Fruit fly (Drosophila melanogaster) whole organism, adult: ENCODE data around the gene mfas.

ENCODE experiments used
- CG11617 ChIP-seq: fragments of 200-800 bp; sonication (Bioruptor generic); optimal IDR thresholded peaks from 2 replicates; lab custom pipeline; 2017; ENCODE audit warnings: mild to moderate bottlenecking, missing biosample characterization, missing genetic modification reagents, missing genetic modification characterization
- CG12768 ChIP-seq: fragments of 200-800 bp; sonication (Bioruptor generic); optimal IDR thresholded peaks from 2 replicates; lab custom pipeline; 2017; ENCODE audit warnings: missing biosample characterization, missing genetic modification characterization, mild to moderate bottlenecking, moderate library complexity, missing genetic modification reagents
- CG14711 ChIP-seq: fragments of 200-800 bp; sonication (Bioruptor generic); optimal IDR thresholded peaks from 2 replicates; lab custom pipeline; 2018; ENCODE audit warnings: missing biosample characterization, mild to moderate bottlenecking, missing genetic modification characterization, moderate library complexity
- CG1620 ChIP-seq: fragments of 200-800 bp; sonication (Bioruptor generic); optimal IDR thresholded peaks from 2 replicates; lab custom pipeline; 2016; ENCODE audit warnings: missing biosample characterization, missing genetic modification characterization
- CG33017 ChIP-seq: fragments of 200-800 bp; sonication (Bioruptor generic); optimal IDR thresholded peaks from 2 replicates; lab custom pipeline; 2018; ENCODE audit warnings: missing biosample characterization, mild to moderate bottlenecking, missing genetic modification characterization, moderate library complexity
- CG5204 ChIP-seq: fragments of 200-800 bp; sonication (Bioruptor generic); optimal IDR thresholded peaks from 2 replicates; lab custom pipeline; 2016; ENCODE audit warnings: missing biosample characterization, missing genetic modification characterization
- CG7045 ChIP-seq: fragments of 200-800 bp; sonication (Bioruptor generic); optimal IDR thresholded peaks from 2 replicates; lab custom pipeline; 2017; ENCODE audit warnings: missing biosample characterization, mild to moderate bottlenecking, missing genetic modification characterization
- CG7101 ChIP-seq: fragments of 200-800 bp; sonication (Bioruptor generic); optimal IDR thresholded peaks from 2 replicates; lab custom pipeline; 2018; ENCODE audit warnings: missing biosample characterization, mild to moderate bottlenecking, missing genetic modification characterization, moderate library complexity
- Clk ChIP-seq: fragments of 200-800 bp; sonication (Bioruptor generic); optimal IDR thresholded peaks from 2 replicates; lab custom pipeline; 2017; ENCODE audit warnings: missing biosample characterization, missing genetic modification characterization
- Crg-1 ChIP-seq: fragments of 200-800 bp; sonication (Bioruptor generic); optimal IDR thresholded peaks from 2 replicates; lab custom pipeline; 2016; ENCODE audit warnings: missing biosample characterization, missing genetic modification characterization
- Hr96 ChIP-seq: fragments of 200-800 bp; sonication (Bioruptor generic); optimal IDR thresholded peaks from 2 replicates; lab custom pipeline; 2016; ENCODE audit warnings: missing biosample characterization, missing genetic modification characterization
- Mnt ChIP-seq: fragments of 200-800 bp; sonication (Bioruptor generic); optimal IDR thresholded peaks from 2 replicates; lab custom pipeline; 2016; ENCODE audit warnings: missing biosample characterization, mild to moderate bottlenecking, missing genetic modification characterization
- bab1 ChIP-seq: fragments of 200-800 bp; sonication (Bioruptor generic); optimal IDR thresholded peaks from 3 replicates; lab custom pipeline; 2019; ENCODE audit warnings: missing biosample characterization, mild to moderate bottlenecking, missing genetic modification characterization, moderate library complexity
- cic ChIP-seq: fragments of 200-800 bp; sonication (Bioruptor generic); optimal IDR thresholded peaks from 2 replicates; lab custom pipeline; 2017; ENCODE audit warnings: missing biosample characterization, mild to moderate bottlenecking, missing genetic modification characterization, moderate library complexity
- kay ChIP-seq: fragments of 200-800 bp; sonication (Bioruptor generic); peaks from one replicate; lab custom pipeline; 2016; ENCODE audit warnings: missing biosample characterization, missing genetic modification characterization, borderline replicate concordance
- ovo ChIP-seq: fragments of 200-800 bp; sonication (Bioruptor generic); optimal IDR thresholded peaks from 2 replicates; lab custom pipeline; 2016; ENCODE audit warnings: missing biosample characterization, missing genetic modification characterization
- pad ChIP-seq: fragments of 200-800 bp; sonication (Bioruptor generic); optimal IDR thresholded peaks from 3 replicates; lab custom pipeline; 2017; ENCODE audit warnings: missing biosample characterization, missing genetic modification characterization, mild to moderate bottlenecking, moderate library complexity, missing genetic modification reagents
- tj ChIP-seq: fragments of 200-800 bp; sonication (Bioruptor generic); optimal IDR thresholded peaks from 3 replicates; lab custom pipeline; 2017; ENCODE audit warnings: missing biosample characterization, mild to moderate bottlenecking, missing genetic modification characterization, moderate library complexity
- toe ChIP-seq: fragments of 200-800 bp; sonication (Bioruptor generic); optimal IDR thresholded peaks from 2 replicates; lab custom pipeline; 2016; ENCODE audit warnings: missing biosample characterization, missing genetic modification characterization

The mfas gene

dm6 chr3R:11989206-11989605, 3.9 kb downstream of the mfas start:
- TF ChIP-seq tj: no peak
- no peak for TF ChIP-seq CG12768 (GFP tag; lab: Kevin White, UChicago)
- TF ChIP-seq CG14711 (tag; lab: Kevin White, UChicago): no peak
- no peak for TF ChIP-seq pad (GFP tag; lab: Kevin White, UChicago)

dm6 chr3R:11984862-11985261, 8.3 kb downstream of the mfas start:
- TF ChIP-seq Crg-1 (GFP tag; lab: Kevin White, UChicago) (no peak), CG33017 (tag; lab: Kevin White, UChicago) (no peak), CG5204 (GFP tag; lab: Kevin White, UChicago) (no peak), toe (GFP tag; lab: Kevin White, UChicago) (no peak), Clk (GFP tag; lab: Kevin White, UChicago) (no peak), ovo (no peak), bab1 (GFP tag; lab: Kevin White, UChicago) (no peak), tj (no peak), CG1620 (no peak), pad (GFP tag; lab: Kevin White, UChicago) (no peak), CG7045 (no peak), CG7101 (no peak)

- TF ChIP-seq CG1620: no peak
These were observed 8.7 kb downstream of the mfas start, which contains the start of gene CG3397 for dm6 chr3R:11984441-11984840. Gene CG3397, minus strand, starts transcription at chr3R:11984541.

dm6 chr3R:11982547-11982946, 10.6 kb downstream of the mfas start:
- no peak for TF ChIP-seq CG5204 (GFP tag; lab: Kevin White, UChicago)
- TF ChIP-seq CG14711 (tag; lab: Kevin White, UChicago): no peak
- TF ChIP-seq tj: no peak
- TF ChIP-seq bab1 (GFP tag; lab: Kevin White, UChicago): no peak
- TF ChIP-seq CG7101: no peak
- no peak for TF ChIP-seq kay
- no peak for TF ChIP-seq Mnt (GFP tag; lab: Kevin White, UChicago)
- no peak for TF ChIP-seq CG33017 (tag; lab: Kevin White, UChicago)
- no peak for TF ChIP-seq Hr96 (GFP tag; lab: Kevin White, UChicago)

- no peak for TF ChIP-seq CG12768 (GFP tag; lab: Kevin White, UChicago)
- no peak for TF ChIP-seq Clk (GFP tag; lab: Kevin White, UChicago)
- no peak for TF ChIP-seq CG11617 (GFP tag; lab: Kevin White, UChicago)
- no peak for TF ChIP-seq CG14711 (tag; lab: Kevin White, UChicago)
- TF ChIP-seq pad (GFP tag; lab: Kevin White, UChicago): no peak
- TF ChIP-seq CG5204 (GFP tag; lab: Kevin White, UChicago): no peak
- TF ChIP-seq CG7101: no peak
- no peak for TF ChIP-seq ovo
- TF ChIP-seq CG1620: no peak
- TF ChIP-seq Crg-1 (GFP tag; lab: Kevin White, UChicago): no peak
- no peak for TF ChIP-seq cic (GFP tag; lab: Kevin White, UChicago)
- TF ChIP-seq Mnt (GFP tag; lab: Kevin White, UChicago): no peak
- TF ChIP-seq bab1 (GFP tag; lab: Kevin White, UChicago): no peak
- TF ChIP-seq Hr96 (GFP tag; lab: Kevin White, UChicago): no peak
- TF ChIP-seq toe (GFP tag; lab: Kevin White, UChicago): no peak
- TF ChIP-seq CG33017 (tag; lab: Kevin White, UChicago): no peak
These were observed 11.2 kb downstream of the mfas start, which contains the start of gene CG12224 for dm6 chr3R:11981962-11982361. Gene CG12224, minus strand, starts transcription at chr3R:11982062.

dm6 chr3R:11979879-11980571, 13.1 kb downstream of the mfas start, which contains the start of gene CG18547:
Gene CG18547, minus strand, starts transcription at chr3R:11980390.
- TF ChIP-seq tj (no peak), Hr96 (GFP tag; lab: Kevin White, UChicago) (no peak), CG14711 (tag; lab: Kevin White, UChicago) (peak; percentile 25)

- peak; percentile 37 for TF ChIP-seq kay
- TF ChIP-seq CG1620: no peak
These were observed 14.8 kb downstream of the mfas start for dm6 chr3R:11978278-11978677.

- TF ChIP-seq kay (peak; percentile 70), Crg-1 (GFP tag; lab: Kevin White, UChicago) (no peak)
These were observed 15.8 kb downstream of the mfas start for dm6 chr3R:11977336-11977678.
